Worm (Caenorhabditis elegans) whole organism, young adult: ENCODE data around the gene srh-296.
A peak's percentile ranks its signal among the peaks of the same experiment; 100 is the strongest.

Experiments used
- B0019.2 ChIP-seq: fragments of 200-800 bp; sonication (Bioruptor generic); conservative IDR thresholded peaks from 2 replicates; pipeline ENCODE4 v1.3.6; 2022; ENCODE audit warnings: missing genetic modification reagents, missing genetic modification characterization, missing compliant biosample characterization
- B0336.3 ChIP-seq: fragments of 200-800 bp; sonication (Bioruptor generic); IDR thresholded peaks from 2 replicates; pipeline ENCODE4 v1.3.6; 2022; ENCODE audit warnings: missing genetic modification characterization, missing compliant biosample characterization
- C17E4.6 ChIP-seq: fragments of 200-800 bp; sonication (Bioruptor generic); IDR thresholded peaks from 2 replicates; pipeline ENCODE4 v1.3.6; 2022; ENCODE audit warnings: missing genetic modification reagents, missing genetic modification characterization, missing compliant biosample characterization
- D2030.7 ChIP-seq: fragments of 200-800 bp; sonication (Bioruptor generic); IDR thresholded peaks from 2 replicates; pipeline ENCODE4 v1.3.6; 2022; ENCODE audit warnings: missing genetic modification reagents, missing genetic modification characterization, missing compliant biosample characterization
- F33H1.4 ChIP-seq: fragments of 200-800 bp; sonication (Bioruptor generic); IDR thresholded peaks from 2 replicates; pipeline ENCODE4 v1.3.6; 2022; ENCODE audit warnings: missing genetic modification reagents, missing genetic modification characterization, missing compliant biosample characterization
- F39B2.1 ChIP-seq: fragments of 200-800 bp; sonication (Bioruptor generic); IDR thresholded peaks from 2 replicates; pipeline ENCODE4 v1.3.6; 2022; ENCODE audit warnings: missing genetic modification reagents, missing genetic modification characterization, missing compliant biosample characterization
- F49E8.2 ChIP-seq: sonication (generic microtip); optimal IDR thresholded peaks from 3 replicates; lab custom pipeline; 2017; ENCODE audit warnings: missing genetic modification characterization, mild to moderate bottlenecking, missing compliant biosample characterization, antibody characterized with exemption, moderate library complexity; ENCODE audit not compliant: insufficient read depth
- Y56A3A.18 ChIP-seq: fragments of 200-800 bp; sonication (Bioruptor generic); IDR thresholded peaks from 2 replicates; pipeline ENCODE4 v1.3.6; 2022; ENCODE audit warnings: missing genetic modification reagents, missing genetic modification characterization, missing compliant biosample characterization
- Y79H2A.3 ChIP-seq: fragments of 200-800 bp; sonication (Bioruptor generic); conservative IDR thresholded peaks from 2 replicates; pipeline ENCODE4 v1.3.6; 2022; ENCODE audit warnings: missing genetic modification reagents, missing genetic modification characterization, missing compliant biosample characterization
- ZK185.1 ChIP-seq: sonication (generic microtip); optimal IDR thresholded peaks from 2 replicates; lab custom pipeline; 2016; ENCODE audit warnings: mild to moderate bottlenecking, missing genetic modification characterization, missing compliant biosample characterization; ENCODE audit not compliant: poor library complexity, severe bottlenecking
- akir-1 ChIP-seq: fragments of 200-800 bp; sonication (Bioruptor generic); optimal IDR thresholded peaks from 2 replicates; lab custom pipeline; 2018; ENCODE audit warnings: mild to moderate bottlenecking, missing genetic modification characterization, moderate library complexity, missing compliant biosample characterization
- athp-1 ChIP-seq: sonication (generic microtip); optimal IDR thresholded peaks from 2 replicates; lab custom pipeline; 2017; ENCODE audit warnings: mild to moderate bottlenecking, missing genetic modification characterization, missing compliant biosample characterization
- attf-3 ChIP-seq: fragments of 200-800 bp; sonication (Bioruptor generic); conservative IDR thresholded peaks from 2 replicates; pipeline ENCODE4 v1.3.6; 2022; ENCODE audit warnings: missing genetic modification reagents, missing genetic modification characterization, missing compliant biosample characterization
- attf-6 ChIP-seq: fragments of 200-800 bp; sonication (Bioruptor generic); IDR thresholded peaks from 2 replicates; pipeline ENCODE4 v1.3.6; 2022; ENCODE audit warnings: missing genetic modification reagents, missing genetic modification characterization, missing compliant biosample characterization
- bed-1 ChIP-seq: fragments of 200-800 bp; sonication (Bioruptor generic); IDR thresholded peaks from 2 replicates; pipeline ENCODE4 v1.3.6; 2022; ENCODE audit warnings: missing genetic modification reagents, missing genetic modification characterization, missing compliant biosample characterization
- bed-2 ChIP-seq: fragments of 200-800 bp; sonication (Bioruptor generic); IDR thresholded peaks from 2 replicates; pipeline ENCODE4 v1.3.6; 2022; ENCODE audit warnings: missing genetic modification reagents, missing genetic modification characterization, missing compliant biosample characterization
- cebp-1 ChIP-seq, 2 experiments: fragments of 200-800 bp in 1 of 2; sonication (Bioruptor generic) in 1 of 2; sonication (generic microtip) in 1 of 2; IDR thresholded peaks in 1 of 2; optimal IDR thresholded peaks in 1 of 2; 2 replicates each; pipeline versions ENCODE4 v1.3.6 to Lab custom; 2017 to 2022; ENCODE audit warnings: missing compliant biosample characterization in 2 of 2, missing genetic modification characterization in 2 of 2, mild to moderate bottlenecking in 1 of 2, missing genetic modification reagents in 1 of 2, moderate library complexity in 1 of 2
- ceh-91 ChIP-seq: fragments of 200-800 bp; sonication (Bioruptor generic); IDR thresholded peaks from 2 replicates; pipeline ENCODE4 v1.3.6; 2022; ENCODE audit warnings: missing genetic modification reagents, missing genetic modification characterization, missing compliant biosample characterization
- dpl-1 ChIP-seq: fragments of 150-350 bp; optimal IDR thresholded peaks from 2 replicates; lab custom pipeline; 2014; ENCODE audit warnings: missing biosample characterization, missing genetic modification reagents, missing genetic modification characterization
- ets-4 ChIP-seq: fragments of 200-800 bp; sonication (Bioruptor generic); optimal IDR thresholded peaks from 2 replicates; lab custom pipeline; 2018; ENCODE audit warnings: mild to moderate bottlenecking, missing genetic modification characterization, missing compliant biosample characterization
- him-1 ChIP-seq: sonication (generic microtip); optimal IDR thresholded peaks from 2 replicates; lab custom pipeline; 2016; ENCODE audit warnings: missing genotype, missing genetic modification reagents, missing genetic modification characterization, missing compliant biosample characterization
- hmg-1.2 ChIP-seq: fragments of 200-800 bp; sonication (Bioruptor generic); IDR thresholded peaks from 2 replicates; pipeline ENCODE4 v1.3.6; 2022; ENCODE audit warnings: missing genetic modification reagents, missing genetic modification characterization, missing compliant biosample characterization
- hmg-20 ChIP-seq: fragments of 200-800 bp; sonication (Bioruptor generic); IDR thresholded peaks from 2 replicates; pipeline ENCODE4 v1.3.6; 2022; ENCODE audit warnings: missing genetic modification reagents, missing genetic modification characterization, missing compliant biosample characterization
- lin-35 ChIP-seq, 3 experiments: fragments of 150-350 bp in 2 of 3; sonication (generic microtip) in 1 of 3; optimal IDR thresholded peaks; 2 replicates each; lab custom pipeline; 2014 to 2018; ENCODE audit warnings: missing biosample characterization in 3 of 3, missing genetic modification characterization in 3 of 3, missing genetic modification reagents in 3 of 3
- lin-54 ChIP-seq: fragments of 200-800 bp; sonication (Bioruptor generic); optimal IDR thresholded peaks from 2 replicates; lab custom pipeline; 2018; ENCODE audit warnings: mild to moderate bottlenecking, missing genetic modification characterization, missing compliant biosample characterization
- lsl-1 ChIP-seq: fragments of 200-800 bp; sonication (Bioruptor generic); optimal IDR thresholded peaks from 2 replicates; lab custom pipeline; 2018; ENCODE audit warnings: mild to moderate bottlenecking, missing genetic modification characterization, moderate library complexity, missing compliant biosample characterization
- madf-3 ChIP-seq: fragments of 200-800 bp; sonication (Bioruptor generic); IDR thresholded peaks from 2 replicates; pipeline ENCODE4 v1.3.6; 2022; ENCODE audit warnings: missing genetic modification reagents, missing genetic modification characterization, missing compliant biosample characterization
- madf-6 ChIP-seq: fragments of 200-800 bp; sonication (Bioruptor generic); IDR thresholded peaks from 2 replicates; pipeline ENCODE4 v1.3.6; 2022; ENCODE audit warnings: missing genetic modification reagents, missing genetic modification characterization, missing compliant biosample characterization
- madf-8 ChIP-seq: fragments of 200-800 bp; sonication (Bioruptor generic); conservative IDR thresholded peaks from 2 replicates; pipeline ENCODE4 v1.3.6; 2022; ENCODE audit warnings: missing genetic modification reagents, missing genetic modification characterization, missing compliant biosample characterization
- mcd-1 ChIP-seq: fragments of 200-800 bp; sonication (Bioruptor generic); IDR thresholded peaks from 2 replicates; pipeline ENCODE4 v1.3.6; 2022; ENCODE audit warnings: missing genetic modification reagents, missing genetic modification characterization, missing compliant biosample characterization
- nhr-120 ChIP-seq: fragments of 200-800 bp; sonication (Bioruptor generic); IDR thresholded peaks from 2 replicates; pipeline ENCODE4 v1.3.6; 2022; ENCODE audit warnings: missing genetic modification characterization, missing compliant biosample characterization
- nhr-80 ChIP-seq: sonication (generic microtip); optimal IDR thresholded peaks from 2 replicates; lab custom pipeline; 2016; ENCODE audit warnings: missing genetic modification characterization, missing compliant biosample characterization
- rcor-1 ChIP-seq: fragments of 200-800 bp; sonication (Bioruptor generic); IDR thresholded peaks from 2 replicates; pipeline ENCODE4 v1.3.6; 2022; ENCODE audit warnings: missing genetic modification reagents, missing genetic modification characterization, missing compliant biosample characterization
- rec-8 ChIP-seq, 2 experiments: sonication (generic microtip); optimal IDR thresholded peaks; 2 replicates each; lab custom pipeline; 2016; ENCODE audit warnings: mild to moderate bottlenecking in 2 of 2, missing genetic modification characterization in 2 of 2, missing genetic modification reagents in 2 of 2, missing genotype in 2 of 2, missing biosample characterization in 1 of 2, missing compliant biosample characterization in 1 of 2, moderate library complexity in 1 of 2
- sea-2 ChIP-seq: fragments of 200-800 bp; sonication (Bioruptor generic); IDR thresholded peaks from 2 replicates; pipeline ENCODE4 v1.3.6; 2022; ENCODE audit warnings: missing genetic modification characterization, missing compliant biosample characterization
- snpc-1.1 ChIP-seq: sonication (generic microtip); optimal IDR thresholded peaks from 2 replicates; lab custom pipeline; 2017; ENCODE audit warnings: missing genetic modification characterization, mild to moderate bottlenecking, missing compliant biosample characterization, antibody characterized with exemption, moderate library complexity, missing genotype, missing genetic modification reagents; ENCODE audit not compliant: insufficient read depth
- snpc-1.3 ChIP-seq: sonication (generic microtip); optimal IDR thresholded peaks from 2 replicates; lab custom pipeline; 2017; ENCODE audit warnings: missing genetic modification characterization, mild to moderate bottlenecking, missing compliant biosample characterization, antibody characterized with exemption, moderate library complexity, missing genotype, missing genetic modification reagents; ENCODE audit not compliant: insufficient read depth
- snpc-4 ChIP-seq, 5 experiments: fragments of 150-350 bp in 1 of 5; sonication (generic microtip) in 4 of 5; optimal IDR thresholded peaks; 2 replicates each; lab custom pipeline; 2014 to 2018; ENCODE audit warnings: missing genetic modification characterization in 5 of 5, missing biosample characterization in 3 of 5, antibody characterized with exemption in 2 of 5, mild to moderate bottlenecking in 2 of 5, missing compliant biosample characterization in 2 of 5, missing genotype in 2 of 5, moderate library complexity in 2 of 5, missing genetic modification reagents in 1 of 5
- tlf-1 ChIP-seq: fragments of 200-800 bp; sonication (Bioruptor generic); optimal IDR thresholded peaks from 2 replicates; lab custom pipeline; 2018; ENCODE audit warnings: mild to moderate bottlenecking, missing genetic modification characterization, missing compliant biosample characterization
- unc-130 ChIP-seq: sonication (generic microtip); optimal IDR thresholded peaks from 2 replicates; lab custom pipeline; 2016; ENCODE audit warnings: missing genetic modification reagents, missing genetic modification characterization, missing compliant biosample characterization
- xnd-1 ChIP-seq: sonication (generic microtip); optimal IDR thresholded peaks from 2 replicates; lab custom pipeline; 2016; ENCODE audit warnings: missing genotype, missing genetic modification reagents, missing genetic modification characterization, missing compliant biosample characterization

Gene srh-296

ce11 chrV:17859065-17859464, 48.9 kb downstream of the srh-296 start (continued):
- no peak for TF ChIP-seq rec-8 (tag; optimal IDR thresholded peaks at IDR 0.05; lab: Kevin White, UChicago)
- TF ChIP-seq hmg-1.2 (GFP tag; lab: Robert Waterston, UW) = peak; percentile 35
- no peak for TF ChIP-seq nhr-120
- no peak for TF ChIP-seq ZK185.1 (tag; lab: Kevin White, UChicago)
- no peak for TF ChIP-seq attf-6
- TF ChIP-seq ceh-91 (GFP tag; lab: Robert Waterston, UW) = peak; percentile 84
- TF ChIP-seq tlf-1 = peak; percentile 23
- no peak for TF ChIP-seq snpc-1.3 (tag; lab: Kevin White, UChicago)
- TF ChIP-seq B0019.2 = no peak
- TF ChIP-seq lin-35 (GFP tag; optimal IDR thresholded peaks at IDR 0.05; lab: Kevin White, UChicago) = no peak
- no peak for TF ChIP-seq Y56A3A.18
- TF ChIP-seq cebp-1 (GFP tag; IDR thresholded peaks at IDR 0.05; lab: Robert Waterston, UW) = no peak
- TF ChIP-seq cebp-1 (tag; optimal IDR thresholded peaks at IDR 0.05; lab: Kevin White, UChicago) = peak; percentile 57
- no peak for TF ChIP-seq bed-2 (GFP tag; lab: Robert Waterston, UW)
- peak; percentile 52 for TF ChIP-seq lin-54 (GFP tag; lab: Kevin White, UChicago)
- no peak for TF ChIP-seq akir-1
- no peak for TF ChIP-seq bed-1 (GFP tag; lab: Robert Waterston, UW)
- TF ChIP-seq ets-4 (GFP tag; lab: Kevin White, UChicago) = no peak
- peak; percentile 88 for TF ChIP-seq madf-8 (GFP tag; lab: Robert Waterston, UW)
- no peak for TF ChIP-seq madf-3 (GFP tag; lab: Robert Waterston, UW)
- no peak for TF ChIP-seq rcor-1 (GFP tag; lab: Robert Waterston, UW)
- TF ChIP-seq dpl-1 (GFP tag; lab: Kevin White, UChicago) = peak; percentile 75
- no peak for TF ChIP-seq Y79H2A.3
- 0 out of 2 replicates have a peak, but pooled peaks have one; percentile 31 for TF ChIP-seq B0336.3
- TF ChIP-seq him-1 (tag; lab: Kevin White, UChicago) = no peak
- no peak for TF ChIP-seq F33H1.4 (GFP tag; lab: Robert Waterston, UW)
- no peak for TF ChIP-seq snpc-1.1 (tag; lab: Kevin White, UChicago)
- no peak for TF ChIP-seq xnd-1 (tag; lab: Kevin White, UChicago)
- TF ChIP-seq sea-2 = no peak
- peak; percentile 69 for TF ChIP-seq D2030.7 (GFP tag; lab: Robert Waterston, UW)

- peak; percentile 91 for TF ChIP-seq F33H1.4 (GFP tag; lab: Robert Waterston, UW)
- peak; percentile 78 for TF ChIP-seq xnd-1 (tag; lab: Kevin White, UChicago)
- TF ChIP-seq mcd-1 (GFP tag; lab: Robert Waterston, UW) = peak; percentile 19; the same call in 1 of the 2 replicates
- TF ChIP-seq madf-8 (GFP tag; lab: Robert Waterston, UW) = peak; percentile 67
- no peak for TF ChIP-seq snpc-4 (GFP tag; optimal IDR thresholded peaks at IDR 0.05; lab: Kevin White, UChicago)
- peak in 1 of 4 experiments; percentile 4 for TF ChIP-seq snpc-4 (tag; optimal IDR thresholded peaks at IDR 0.05; lab: Kevin White, UChicago)
- no peak for TF ChIP-seq unc-130 (GFP tag; lab: Kevin White, UChicago)
- no peak for TF ChIP-seq F39B2.1 (GFP tag; lab: Robert Waterston, UW)
- TF ChIP-seq nhr-80 (tag; lab: Kevin White, UChicago) = no peak
- no peak for TF ChIP-seq hmg-20 (GFP tag; lab: Robert Waterston, UW)
- peak; percentile 19 for TF ChIP-seq lin-54 (GFP tag; lab: Kevin White, UChicago)
- TF ChIP-seq attf-6 = no peak
- TF ChIP-seq D2030.7 (GFP tag; lab: Robert Waterston, UW) = peak; percentile 21; the same call in 1 of the 2 replicates
- no peak for TF ChIP-seq athp-1
- no peak for TF ChIP-seq F49E8.2 (tag; lab: Kevin White, UChicago)
- no peak for TF ChIP-seq attf-3 (GFP tag; lab: Robert Waterston, UW)
- peak; percentile 93 for TF ChIP-seq lsl-1 (GFP tag; lab: Kevin White, UChicago)
- peak; percentile 72 for TF ChIP-seq madf-6 (GFP tag; lab: Robert Waterston, UW)
- no peak for TF ChIP-seq C17E4.6 (GFP tag; lab: Robert Waterston, UW)
These were observed 49.4 kb downstream of the srh-296 start for ce11 chrV:17859519-17859918.
